Fruit fly (Drosophila melanogaster) whole organism, wandering third instar larva: ENCODE data around the gene cona.

Experiments used
- CG32264 ChIP-seq: fragments of 200-800 bp; sonication (Bioruptor generic); optimal IDR thresholded peaks from 2 replicates; lab custom pipeline; 2016; ENCODE audit warnings: missing biosample characterization, missing genetic modification characterization
- CrebA ChIP-seq: fragments of 200-800 bp; sonication (Bioruptor generic); optimal IDR thresholded peaks from 2 replicates; lab custom pipeline; 2016; ENCODE audit warnings: missing biosample characterization, mild to moderate bottlenecking, missing genetic modification characterization, borderline replicate concordance
- Dfd ChIP-seq: fragments of >200 bp; optimal IDR thresholded peaks from 2 replicates; lab custom pipeline; 2017; ENCODE audit warnings: missing biosample characterization, missing genetic modification characterization
- Hr78 ChIP-seq: fragments of >200 bp; optimal IDR thresholded peaks from 2 replicates; lab custom pipeline; 2017; ENCODE audit warnings: missing biosample characterization, missing genetic modification characterization
- Myc ChIP-seq: fragments of >200 bp; optimal IDR thresholded peaks from 2 replicates; lab custom pipeline; 2017
- N ChIP-seq: fragments of >200 bp; optimal IDR thresholded peaks from 2 replicates; lab custom pipeline; 2018; ENCODE audit warnings: missing biosample characterization, missing external identifiers, missing genetic modification characterization
- Rel ChIP-seq, 2 experiments: fragments of 200-800 bp; sonication (Bioruptor generic) in 1 of 2; optimal IDR thresholded peaks; 2 replicates in 1 of 2; 3 replicates in 1 of 2; lab custom pipeline; 2016 to 2019; ENCODE audit warnings: mild to moderate bottlenecking in 2 of 2, missing biosample characterization in 2 of 2, missing genetic modification characterization in 2 of 2, moderate library complexity in 1 of 2
- Vsx2 ChIP-seq: fragments of 200-300, 225-300 bp; sonication (Bioruptor generic); optimal IDR thresholded peaks from 2 replicates; lab custom pipeline; 2018; ENCODE audit warnings: missing biosample characterization, missing genetic modification characterization; ENCODE audit not compliant: partially characterized antibody
- brk ChIP-seq: fragments of 200-800 bp; sonication (Bioruptor generic); optimal IDR thresholded peaks from 2 replicates; lab custom pipeline; 2016; ENCODE audit warnings: missing biosample characterization, mild to moderate bottlenecking, missing genetic modification characterization
- dsf ChIP-seq: sonication (Bioruptor generic); optimal IDR thresholded peaks from 2 replicates; lab custom pipeline; 2016; ENCODE audit warnings: missing biosample characterization, missing genetic modification characterization, borderline replicate concordance
- foxo ChIP-seq, 2 experiments: fragments of 200-800 bp; sonication (Bioruptor generic); optimal IDR thresholded peaks; 2 replicates in 1 of 2; 3 replicates in 1 of 2; lab custom pipeline; 2016 to 2017; ENCODE audit warnings: missing biosample characterization in 2 of 2, missing genetic modification characterization in 2 of 2
- rgr ChIP-seq: fragments of 200-800 bp; sonication (Bioruptor generic); optimal IDR thresholded peaks from 3 replicates; lab custom pipeline; 2016; ENCODE audit warnings: missing biosample characterization, mild to moderate bottlenecking, missing genetic modification characterization

The cona gene

DNA sequence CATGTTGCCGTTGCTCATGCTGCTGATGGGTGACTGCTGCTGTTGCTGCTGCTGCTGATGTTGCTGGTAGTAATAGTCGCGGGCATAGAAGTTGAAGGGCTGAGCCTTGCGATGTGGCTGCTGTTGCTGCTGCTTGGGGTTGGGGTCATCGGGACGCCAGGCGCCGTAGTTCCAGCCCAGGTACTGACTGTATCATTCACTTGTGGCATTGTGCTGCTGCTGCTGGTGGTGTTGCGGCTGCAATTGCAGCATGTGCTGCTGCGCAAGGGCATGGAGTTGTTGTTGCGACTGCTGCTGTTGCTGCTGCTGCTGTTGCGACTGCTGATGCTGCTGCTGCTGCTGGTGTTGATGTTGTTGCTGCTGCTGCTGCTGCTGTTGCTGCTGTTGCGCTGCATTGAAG lies 36.8 kb downstream of the cona start:
- no peak for TF ChIP-seq Myc (lab: Kevin White, UChicago)
- no peak for TF ChIP-seq foxo (GFP tag; optimal IDR thresholded peaks at IDR 0.05; lab: Kevin White, UChicago)
- no peak for TF ChIP-seq CrebA (GFP tag; lab: Kevin White, UChicago)
- no peak for TF ChIP-seq brk (GFP tag; lab: Kevin White, UChicago)
- peak; percentile 98 for TF ChIP-seq Dfd (GFP tag; lab: Kevin White, UChicago)

dm6 chr3R:18423352-18423751 lies 37.7 kb downstream of the cona start:
- TF ChIP-seq Dfd (GFP tag; lab: Kevin White, UChicago) (peak; percentile 60), Rel (GFP tag; optimal IDR thresholded peaks at IDR 0.05; lab: Kevin White, UChicago) (no peak), Rel (tag; optimal IDR thresholded peaks at IDR 0.05; lab: Kevin White, UChicago) (no peak), rgr (GFP tag; lab: Kevin White, UChicago) (no peak), dsf (no peak), foxo (GFP tag; optimal IDR thresholded peaks at IDR 0.05; lab: Kevin White, UChicago) (no peak)

DNA sequence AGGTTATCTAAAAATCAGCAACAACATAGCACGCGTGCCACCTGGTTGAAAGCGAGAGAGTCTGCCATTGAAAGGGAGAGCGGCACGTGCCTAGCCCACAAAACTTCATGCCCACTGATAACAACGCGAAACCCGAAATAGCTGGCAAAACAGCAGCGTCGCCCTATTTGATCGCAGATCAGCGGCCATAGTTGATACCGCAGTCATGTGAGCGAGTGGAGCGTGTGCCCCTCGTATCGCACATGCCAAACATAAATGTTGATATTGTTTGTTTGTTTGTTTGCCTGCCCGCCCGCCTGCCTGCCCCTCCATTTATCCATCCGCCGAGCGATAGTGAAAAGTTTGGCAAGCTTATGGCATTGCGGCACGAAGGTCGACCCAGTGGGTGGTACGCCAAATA lies 47.3 kb downstream of the cona start:
- no peak for TF ChIP-seq dsf
- no peak for TF ChIP-seq Vsx2
- TF ChIP-seq rgr (GFP tag; lab: Kevin White, UChicago) = no peak
- TF ChIP-seq Hr78 = no peak
- TF ChIP-seq CG32264 (GFP tag; lab: Kevin White, UChicago) = no peak
- TF ChIP-seq N (GFP tag; lab: Kevin White, UChicago) = no peak
